Worm (Caenorhabditis elegans): ENCODE measurements around the gene nape-2.
A peak's percentile ranks its signal among the peaks of the same experiment; 100 is the strongest.

nape-2 gene

DNA sequence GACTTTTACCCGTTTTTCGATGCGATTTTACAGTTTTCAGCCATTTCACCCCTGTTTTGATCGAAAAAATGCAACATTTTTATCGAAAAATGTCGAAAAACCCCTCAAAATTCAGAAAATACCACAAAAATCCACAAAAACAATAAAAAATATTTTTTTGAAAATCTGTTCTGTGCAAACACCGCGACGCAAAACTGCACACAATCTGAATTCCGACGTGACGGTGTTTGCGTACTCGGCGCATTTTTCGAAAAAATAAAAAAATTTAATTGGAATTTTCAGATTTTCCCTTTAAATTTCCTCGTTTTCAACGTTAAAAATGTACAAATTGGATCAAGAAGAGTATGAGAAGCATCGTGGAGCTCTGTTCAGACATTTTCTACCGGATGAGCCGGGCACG, 12.9 kb downstream of the nape-2 start, which contains the start of gene smgl-2 (continued):
- TF ChIP-seq lin-14 (GFP tag; optimal IDR thresholded peaks at IDR 0.05), result no peak
- no peak for TF ChIP-seq egl-27 (tag; optimal IDR thresholded peaks at IDR 0.05)
- no peak for TF ChIP-seq ceh-63 (GFP tag; optimal IDR thresholded peaks at IDR 0.05)
- TF ChIP-seq fkh-4 (tag; optimal IDR thresholded peaks at IDR 0.05; ENCODE audit: borderline replicate concordance), result no peak
- no peak for TF ChIP-seq nhr-237 (tag; optimal IDR thresholded peaks at IDR 0.05)
- TF ChIP-seq nhr-20 (tag; optimal IDR thresholded peaks at IDR 0.05), result peak; percentile 76
- peak; percentile 80 for TF ChIP-seq lin-15B (tag; optimal IDR thresholded peaks at IDR 0.05)
- TF ChIP-seq nhr-90 (tag; optimal IDR thresholded peaks at IDR 0.05; ENCODE audit: poor library complexity), result peak; percentile 60
- peak; percentile 70 for TF ChIP-seq xbp-1 (tag; optimal IDR thresholded peaks at IDR 0.05)
- no peak for TF ChIP-seq nhr-84 (tag; optimal IDR thresholded peaks at IDR 0.05)
- TF ChIP-seq ets-5 (GFP tag; IDR thresholded peaks at IDR 0.05), result no peak
- no peak for TF ChIP-seq ama-1 (optimal IDR thresholded peaks at IDR 0.05)
- no peak for TF ChIP-seq ces-1 (GFP tag; optimal IDR thresholded peaks at IDR 0.05)
- TF ChIP-seq sptf-1 (tag; optimal IDR thresholded peaks at IDR 0.05), result no peak
- no peak for TF ChIP-seq nhr-12 (tag; optimal IDR thresholded peaks at IDR 0.05)
- no peak for TF ChIP-seq vab-15 (tag; optimal IDR thresholded peaks at IDR 0.05)
- no peak for TF ChIP-seq nhr-11 (tag; optimal IDR thresholded peaks at IDR 0.05)
- no peak for TF ChIP-seq unc-98 (GFP tag; IDR thresholded peaks at IDR 0.05)
- TF ChIP-seq lin-35 (GFP tag; optimal IDR thresholded peaks at IDR 0.05), result peak; percentile 74 to 88
- TF ChIP-seq F16B12.6 (tag; optimal IDR thresholded peaks at IDR 0.05), result peak; percentile 100
- peak; percentile 69 for TF ChIP-seq zip-4 (GFP tag; optimal IDR thresholded peaks at IDR 0.05)
- TF ChIP-seq ztf-11 (tag; optimal IDR thresholded peaks at IDR 0.05), result peak in 1 of 2 experiments; percentile 52
- TF ChIP-seq dsc-1 (tag; optimal IDR thresholded peaks at IDR 0.05), result peak; percentile 82
- peak in 2 of 6 experiments; percentile 46 to 53 for TF ChIP-seq elt-3 (tag; optimal IDR thresholded peaks at IDR 0.05)
- TF ChIP-seq ceh-8 (GFP tag; optimal IDR thresholded peaks at IDR 0.05), result peak; percentile 53
- peak; percentile 70 for TF ChIP-seq nhr-85 (tag)
- peak; percentile 9 for TF ChIP-seq fkh-10 (GFP tag; optimal IDR thresholded peaks at IDR 0.05)
- peak; percentile 71 for TF ChIP-seq lin-39 (tag; optimal IDR thresholded peaks at IDR 0.05)
- peak; percentile 64 for TF ChIP-seq grh-1 (GFP tag; IDR thresholded peaks at IDR 0.05)
- peak; percentile 22 for TF ChIP-seq C04F5.9 (tag; optimal IDR thresholded peaks at IDR 0.05)
- no peak for TF ChIP-seq alr-1 (tag; optimal IDR thresholded peaks at IDR 0.05; ENCODE audit: borderline replicate concordance)
- peak; percentile 39 for TF ChIP-seq pag-3 (tag; optimal IDR thresholded peaks at IDR 0.05; ENCODE audit: borderline replicate concordance, insufficient read depth)
- no peak for TF ChIP-seq efl-3 (GFP tag; optimal IDR thresholded peaks at IDR 0.05)
- peak; percentile 47 for TF ChIP-seq skn-1 (tag; optimal IDR thresholded peaks at IDR 0.05)
- TF ChIP-seq efl-1 (optimal IDR thresholded peaks at IDR 0.05), result peak; percentile 73 to 87
- TF ChIP-seq efl-1 (GFP tag; optimal IDR thresholded peaks at IDR 0.05 in 1 of 2), result peak; percentile 88 to 99
- peak; percentile 82 for TF ChIP-seq tbx-2 (tag; optimal IDR thresholded peaks at IDR 0.05)
- no peak for TF ChIP-seq zag-1 (tag; optimal IDR thresholded peaks at IDR 0.05)
- peak; percentile 44 for TF ChIP-seq sox-4 (tag; optimal IDR thresholded peaks at IDR 0.05)
- TF ChIP-seq snu-23 (GFP tag; optimal IDR thresholded peaks at IDR 0.05), result peak; percentile 90
- TF ChIP-seq hlh-4 (tag; optimal IDR thresholded peaks at IDR 0.05), result no peak
- peak; percentile 50 for TF ChIP-seq pax-3 (tag; optimal IDR thresholded peaks at IDR 0.05)
- peak; percentile 66 for TF ChIP-seq fkh-8 (tag; optimal IDR thresholded peaks at IDR 0.05)
- TF ChIP-seq dpl-1 (GFP tag; optimal IDR thresholded peaks at IDR 0.05), result peak; percentile 82 to 89 (median 86)
- peak; percentile 52; the same call in 1 of the 2 replicates for TF ChIP-seq ceh-88 (GFP tag; IDR thresholded peaks at IDR 0.05)
- no peak for TF ChIP-seq unc-62 (GFP tag; optimal IDR thresholded peaks at IDR 0.05)
- TF ChIP-seq lsy-2 (tag; optimal IDR thresholded peaks at IDR 0.05), result peak; percentile 86 to 88
- TF ChIP-seq rnt-1 (tag; optimal IDR thresholded peaks at IDR 0.05), result no peak
- no peak for TF ChIP-seq unc-30 (tag; optimal IDR thresholded peaks at IDR 0.05)
- TF ChIP-seq mep-1 (tag; optimal IDR thresholded peaks at IDR 0.05), result peak; percentile 97
- TF ChIP-seq aha-1 (tag; optimal IDR thresholded peaks at IDR 0.05), result peak; percentile 60
- peak in 1 of 2 experiments; percentile 64 for TF ChIP-seq mdl-1 (tag; optimal IDR thresholded peaks at IDR 0.05)
- TF ChIP-seq unc-86 (tag; optimal IDR thresholded peaks at IDR 0.05), result peak; percentile 77

Measured in whole organism, L1 larva.